Worm (Caenorhabditis elegans) whole organism, mixed stage, embryonic: ENCODE results near the gene Y60A3A.19.

Experiments
- M03D4.4 ChIP-seq: sonication (generic microtip); optimal IDR thresholded peaks from 2 replicates; lab custom pipeline; 2017; ENCODE audit warnings: mild to moderate bottlenecking, missing genetic modification characterization, missing compliant biosample characterization
- bed-3 ChIP-seq: fragments of 200-800 bp; sonication (Bioruptor generic); optimal IDR thresholded peaks from 3 replicates; lab custom pipeline; 2018; ENCODE audit warnings: mild to moderate bottlenecking, missing genetic modification characterization, moderate library complexity, missing compliant biosample characterization
- blmp-1 ChIP-seq: fragments of 150-350 bp; optimal IDR thresholded peaks from 2 replicates; lab custom pipeline; 2014; ENCODE audit warnings: missing biosample characterization, missing genetic modification characterization
- ceh-43 ChIP-seq: fragments of 200-800 bp; sonication (Bioruptor generic); optimal IDR thresholded peaks from 2 replicates; lab custom pipeline; 2018; ENCODE audit warnings: mild to moderate bottlenecking, missing genetic modification characterization, moderate library complexity, missing compliant biosample characterization
- ces-1 ChIP-seq: fragments of 150-350 bp; optimal IDR thresholded peaks from 2 replicates; lab custom pipeline; 2014; ENCODE audit warnings: missing biosample characterization, missing genetic modification reagents, missing genetic modification characterization
- cnd-1 ChIP-seq: fragments of 200-800 bp; sonication (Bioruptor generic); optimal IDR thresholded peaks from 2 replicates; lab custom pipeline; 2018; ENCODE audit warnings: mild to moderate bottlenecking, missing genetic modification characterization, missing compliant biosample characterization
- drap-1 ChIP-seq: fragments of 200-800 bp; sonication (Bioruptor generic); optimal IDR thresholded peaks from 3 replicates; lab custom pipeline; 2018; ENCODE audit warnings: mild to moderate bottlenecking, missing genetic modification characterization, missing compliant biosample characterization
- elt-1 ChIP-seq: sonication (generic microtip); optimal IDR thresholded peaks from 2 replicates; lab custom pipeline; 2017; ENCODE audit warnings: missing genetic modification characterization, mild to moderate bottlenecking, missing compliant biosample characterization, antibody characterized with exemption, moderate library complexity, borderline replicate concordance; ENCODE audit not compliant: insufficient read depth
- elt-3 ChIP-seq: fragments of 150-350 bp; optimal IDR thresholded peaks from 2 replicates; lab custom pipeline; 2014; ENCODE audit warnings: missing biosample characterization, missing genetic modification characterization
- flh-1 ChIP-seq: fragments of 200-800 bp; sonication (Bioruptor generic); optimal IDR thresholded peaks from 2 replicates; lab custom pipeline; 2018; ENCODE audit warnings: mild to moderate bottlenecking, missing genetic modification characterization, moderate library complexity, missing compliant biosample characterization
- ham-2 ChIP-seq: fragments of 200-800 bp; sonication (Bioruptor generic); optimal IDR thresholded peaks from 2 replicates; lab custom pipeline; 2018; ENCODE audit warnings: mild to moderate bottlenecking, missing genetic modification characterization, missing compliant biosample characterization
- hlh-1 ChIP-seq: fragments of 150-350 bp; optimal IDR thresholded peaks from 2 replicates; lab custom pipeline; 2014; ENCODE audit warnings: missing biosample characterization, missing genetic modification reagents, missing genetic modification characterization
- lin-13 ChIP-seq: fragments of 150-350 bp; optimal IDR thresholded peaks from 2 replicates; lab custom pipeline; 2014; ENCODE audit warnings: missing biosample characterization, missing genetic modification characterization
- lin-32 ChIP-seq: fragments of 200-800 bp; sonication (Bioruptor generic); optimal IDR thresholded peaks from 2 replicates; lab custom pipeline; 2018; ENCODE audit warnings: mild to moderate bottlenecking, missing genetic modification characterization, missing compliant biosample characterization
- lsy-2 ChIP-seq: fragments of 150-350 bp; optimal IDR thresholded peaks from 2 replicates; lab custom pipeline; 2014; ENCODE audit warnings: missing biosample characterization, missing genetic modification characterization
- mab-5 ChIP-seq: fragments of 150-350 bp; optimal IDR thresholded peaks from 2 replicates; lab custom pipeline; 2014; ENCODE audit warnings: missing biosample characterization, missing genetic modification characterization
- mep-1 ChIP-seq: fragments of 150-350 bp; optimal IDR thresholded peaks from 2 replicates; lab custom pipeline; 2017; ENCODE audit warnings: missing biosample characterization, missing genetic modification reagents, missing genetic modification characterization, inconsistent platforms
- mls-2 ChIP-seq: sonication (generic microtip); optimal IDR thresholded peaks from 2 replicates; lab custom pipeline; 2016; ENCODE audit warnings: mild to moderate bottlenecking, missing genetic modification characterization, moderate library complexity, missing compliant biosample characterization
- nhr-12 ChIP-seq: fragments of 150-350 bp; optimal IDR thresholded peaks from 2 replicates; lab custom pipeline; 2014; ENCODE audit warnings: missing biosample characterization, missing genetic modification characterization
- nhr-237 ChIP-seq: fragments of 150-350 bp; optimal IDR thresholded peaks from 2 replicates; lab custom pipeline; 2014; ENCODE audit warnings: missing biosample characterization, missing genetic modification characterization
- nhr-28 ChIP-seq: fragments of 150-350 bp; optimal IDR thresholded peaks from 2 replicates; lab custom pipeline; 2014; ENCODE audit warnings: missing biosample characterization, missing genetic modification characterization
- nhr-76 ChIP-seq: sonication (generic microtip); optimal IDR thresholded peaks from 2 replicates; lab custom pipeline; 2017; ENCODE audit warnings: missing biosample characterization, missing genetic modification characterization
- pha-4 ChIP-seq: fragments of 150-350 bp; optimal IDR thresholded peaks from 2 replicates; lab custom pipeline; 2018; ENCODE audit warnings: missing biosample characterization, missing genetic modification reagents, missing genetic modification characterization
- sem-2 ChIP-seq: fragments of 200-800 bp; sonication (Bioruptor generic); optimal IDR thresholded peaks from 2 replicates; lab custom pipeline; 2018; ENCODE audit warnings: mild to moderate bottlenecking, missing genetic modification characterization, missing compliant biosample characterization
- snpc-4 ChIP-seq: fragments of 150-350 bp; optimal IDR thresholded peaks from 2 replicates; lab custom pipeline; 2014; ENCODE audit warnings: missing biosample characterization, missing genetic modification characterization
- tbx-8 ChIP-seq: fragments of 200-800 bp; sonication (Bioruptor generic); optimal IDR thresholded peaks from 2 replicates; lab custom pipeline; 2018; ENCODE audit warnings: mild to moderate bottlenecking, missing genetic modification characterization, moderate library complexity, missing compliant biosample characterization
- unc-120 ChIP-seq: sonication (generic microtip); optimal IDR thresholded peaks from 2 replicates; lab custom pipeline; 2017; ENCODE audit warnings: missing genetic modification characterization, missing compliant biosample characterization; ENCODE audit not compliant: poor library complexity, severe bottlenecking
- unc-39 ChIP-seq: fragments of 150-350 bp; optimal IDR thresholded peaks from 2 replicates; lab custom pipeline; 2014; ENCODE audit warnings: missing biosample characterization, missing genetic modification characterization
- unc-62 ChIP-seq: fragments of 150-350 bp; optimal IDR thresholded peaks from 2 replicates; lab custom pipeline; 2014; ENCODE audit warnings: missing biosample characterization, missing genetic modification reagents, missing genetic modification characterization
- zip-8 ChIP-seq: fragments of 150-350 bp; optimal IDR thresholded peaks from 2 replicates; lab custom pipeline; 2014; ENCODE audit warnings: missing biosample characterization, missing genetic modification characterization
- ztf-11 ChIP-seq: fragments of 150-350 bp; optimal IDR thresholded peaks from 2 replicates; lab custom pipeline; 2014; ENCODE audit warnings: missing biosample characterization, missing genetic modification characterization

Gene Y60A3A.19

ce11 chrV:19907365-19907764 lies 9.0 kb upstream of the Y60A3A.19 start, which contains the start of gene fars-2:
TSS of gene fars-2 (minus strand) at chrV:19907434.
- no peak for TF ChIP-seq lin-32 (GFP tag; lab: Kevin White, UChicago)

- TF ChIP-seq bed-3, result no peak
- no peak for TF ChIP-seq lin-13 (tag; lab: Kevin White, UChicago)
Measured at ce11 chrV:19908854-19909253, 7.5 kb upstream of the Y60A3A.19 start.

- no peak for TF ChIP-seq ztf-11 (tag; lab: Kevin White, UChicago)
- TF ChIP-seq drap-1 (GFP tag; lab: Kevin White, UChicago), result no peak
- TF ChIP-seq mls-2 (tag; lab: Kevin White, UChicago), result no peak
- TF ChIP-seq lin-13 (tag; lab: Kevin White, UChicago), result no peak
- no peak for TF ChIP-seq lsy-2 (tag; lab: Kevin White, UChicago)
Measured at ce11 chrV:19922613-19923012, 6.3 kb downstream of the Y60A3A.19 start, which contains the start of gene Y60A3A.16. TSS of gene Y60A3A.16 (minus strand) at chrV:19922713.

- no peak for TF ChIP-seq M03D4.4 (tag; lab: Kevin White, UChicago)
- no peak for TF ChIP-seq nhr-76
- no peak for TF ChIP-seq tbx-8 (GFP tag; lab: Kevin White, UChicago)
- TF ChIP-seq mab-5 (tag; lab: Kevin White, UChicago), result no peak
- TF ChIP-seq pha-4 (tag; lab: Kevin White, UChicago), result no peak
- no peak for TF ChIP-seq nhr-237 (tag; lab: Kevin White, UChicago)
- TF ChIP-seq elt-3 (tag; lab: Kevin White, UChicago), result no peak
- TF ChIP-seq ham-2 (GFP tag; lab: Kevin White, UChicago), result no peak
- TF ChIP-seq drap-1 (GFP tag; lab: Kevin White, UChicago), result no peak
- no peak for TF ChIP-seq mls-2 (tag; lab: Kevin White, UChicago)
- TF ChIP-seq elt-1 (tag; lab: Kevin White, UChicago), result no peak
- no peak for TF ChIP-seq lsy-2 (tag; lab: Kevin White, UChicago)
- TF ChIP-seq nhr-28 (tag; lab: Kevin White, UChicago), result no peak
- TF ChIP-seq unc-62 (GFP tag; lab: Kevin White, UChicago), result no peak
- no peak for TF ChIP-seq sem-2 (GFP tag; lab: Kevin White, UChicago)
- TF ChIP-seq zip-8, result no peak
Measured at ce11 chrV:19923924-19924323, 7.6 kb downstream of the Y60A3A.19 start, which contains the start of gene skr-4. TSS of gene skr-4 (plus strand) at chrV:19924224.

DNA sequence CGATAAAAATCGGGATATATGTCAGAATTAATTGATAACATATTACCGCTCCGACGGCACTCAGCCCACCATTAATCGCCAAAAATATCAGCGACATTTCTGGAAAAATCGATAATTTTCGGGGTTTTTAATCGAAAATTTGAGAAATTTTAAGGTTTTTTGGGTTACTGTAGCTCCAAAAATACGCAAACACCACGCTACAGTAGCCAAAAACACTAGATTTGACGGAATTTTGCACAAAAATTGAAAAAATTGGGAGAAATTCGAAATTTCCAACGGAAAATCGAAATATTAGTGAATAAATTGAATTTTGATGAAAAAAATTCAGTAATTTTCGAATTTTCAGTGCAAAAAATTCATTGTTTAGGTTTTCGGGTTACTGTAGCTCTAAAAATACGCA lies 17.9 kb downstream of the Y60A3A.19 start, which contains the start of gene algn-7:
Gene algn-7 (minus strand): TSS at position 101 of the 400 bp plus-strand sequence.
- TF ChIP-seq lin-32 (GFP tag; lab: Kevin White, UChicago) (no peak), nhr-76 (no peak), nhr-12 (no peak), hlh-1 (no peak), mls-2 (tag; lab: Kevin White, UChicago) (no peak), drap-1 (GFP tag; lab: Kevin White, UChicago) (no peak), elt-3 (tag; lab: Kevin White, UChicago) (no peak), unc-62 (GFP tag; lab: Kevin White, UChicago) (no peak), unc-120 (no peak), blmp-1 (tag; lab: Kevin White, UChicago) (no peak), snpc-4 (tag; lab: Kevin White, UChicago) (no peak), unc-39 (tag; lab: Kevin White, UChicago) (no peak), elt-1 (tag; lab: Kevin White, UChicago) (no peak), flh-1 (no peak), ceh-43 (GFP tag; lab: Kevin White, UChicago) (no peak), mep-1 (tag; lab: Kevin White, UChicago) (no peak), ces-1 (no peak), lin-13 (tag; lab: Kevin White, UChicago) (no peak), lsy-2 (tag; lab: Kevin White, UChicago) (no peak)

- TF ChIP-seq cnd-1 (tag; lab: Kevin White, UChicago), result no peak
- TF ChIP-seq lin-13 (tag; lab: Kevin White, UChicago), result no peak
- TF ChIP-seq unc-120, result no peak
- TF ChIP-seq mls-2 (tag; lab: Kevin White, UChicago), result no peak
- TF ChIP-seq mab-5 (tag; lab: Kevin White, UChicago), result no peak
- TF ChIP-seq mep-1 (tag; lab: Kevin White, UChicago), result no peak
- TF ChIP-seq zip-8, result no peak
- TF ChIP-seq M03D4.4 (tag; lab: Kevin White, UChicago), result no peak
- TF ChIP-seq unc-39 (tag; lab: Kevin White, UChicago), result no peak
Measured at ce11 chrV:19936945-19937344, 20.6 kb downstream of the Y60A3A.19 start.
